Worm (Caenorhabditis elegans) whole organism, young adult: Measurements from ENCODE around the gene mdmh-35.
A peak's percentile ranks its signal among the peaks of the same experiment; 100 is the strongest.

Experiments
- B0019.2 ChIP-seq: fragments of 200-800 bp; sonication (Bioruptor generic); conservative IDR thresholded peaks from 2 replicates; pipeline ENCODE4 v1.3.6; 2022; ENCODE audit warnings: missing genetic modification reagents, missing genetic modification characterization, missing compliant biosample characterization
- B0035.1 ChIP-seq: sonication (generic microtip); optimal IDR thresholded peaks from 2 replicates; lab custom pipeline; 2016; ENCODE audit warnings: missing genetic modification characterization, mild to moderate bottlenecking, missing compliant biosample characterization, missing genotype, missing genetic modification reagents
- B0336.3 ChIP-seq: fragments of 200-800 bp; sonication (Bioruptor generic); IDR thresholded peaks from 2 replicates; pipeline ENCODE4 v1.3.6; 2022; ENCODE audit warnings: missing genetic modification characterization, missing compliant biosample characterization
- C17E4.6 ChIP-seq: fragments of 200-800 bp; sonication (Bioruptor generic); IDR thresholded peaks from 2 replicates; pipeline ENCODE4 v1.3.6; 2022; ENCODE audit warnings: missing genetic modification reagents, missing genetic modification characterization, missing compliant biosample characterization
- F23B12.7 ChIP-seq: sonication (generic microtip); optimal IDR thresholded peaks from 2 replicates; lab custom pipeline; 2017; ENCODE audit warnings: missing genetic modification characterization, mild to moderate bottlenecking, missing compliant biosample characterization, antibody characterized with exemption, moderate library complexity; ENCODE audit not compliant: insufficient read depth
- F39B2.1 ChIP-seq: fragments of 200-800 bp; sonication (Bioruptor generic); IDR thresholded peaks from 2 replicates; pipeline ENCODE4 v1.3.6; 2022; ENCODE audit warnings: missing genetic modification reagents, missing genetic modification characterization, missing compliant biosample characterization
- K11D2.4 ChIP-seq: fragments of 200-800 bp; sonication (Bioruptor generic); IDR thresholded peaks from 2 replicates; pipeline ENCODE4 v1.3.6; 2022; ENCODE audit warnings: missing genetic modification reagents, missing genetic modification characterization, missing compliant biosample characterization
- K12H6.12 ChIP-seq: fragments of 200-800 bp; sonication (Bioruptor generic); optimal IDR thresholded peaks from 2 replicates; lab custom pipeline; 2018; ENCODE audit warnings: mild to moderate bottlenecking, missing genetic modification characterization, missing compliant biosample characterization
- Y79H2A.3 ChIP-seq: fragments of 200-800 bp; sonication (Bioruptor generic); conservative IDR thresholded peaks from 2 replicates; pipeline ENCODE4 v1.3.6; 2022; ENCODE audit warnings: missing genetic modification reagents, missing genetic modification characterization, missing compliant biosample characterization
- Y95B8A.8 ChIP-seq: fragments of 200-800 bp; sonication (Bioruptor generic); IDR thresholded peaks from 2 replicates; pipeline ENCODE4 v1.3.6; 2022; ENCODE audit warnings: missing genetic modification reagents, missing genetic modification characterization, missing compliant biosample characterization
- ZK185.1 ChIP-seq: sonication (generic microtip); optimal IDR thresholded peaks from 2 replicates; lab custom pipeline; 2016; ENCODE audit warnings: mild to moderate bottlenecking, missing genetic modification characterization, missing compliant biosample characterization; ENCODE audit not compliant: poor library complexity, severe bottlenecking
- aptf-3 ChIP-seq: fragments of 200-800 bp; sonication (Bioruptor generic); IDR thresholded peaks from 2 replicates; pipeline ENCODE4 v1.3.6; 2022; ENCODE audit warnings: missing genetic modification characterization, missing compliant biosample characterization
- atf-7 ChIP-seq: sonication (generic microtip); optimal IDR thresholded peaks from 2 replicates; lab custom pipeline; 2017; ENCODE audit warnings: mild to moderate bottlenecking, missing genetic modification characterization, missing compliant biosample characterization
- attf-5 ChIP-seq: fragments of 200-800 bp; sonication (Bioruptor generic); optimal IDR thresholded peaks from 2 replicates; lab custom pipeline; 2018; ENCODE audit warnings: mild to moderate bottlenecking, missing genetic modification characterization, missing compliant biosample characterization
- attf-6 ChIP-seq: fragments of 200-800 bp; sonication (Bioruptor generic); IDR thresholded peaks from 2 replicates; pipeline ENCODE4 v1.3.6; 2022; ENCODE audit warnings: missing genetic modification reagents, missing genetic modification characterization, missing compliant biosample characterization
- bed-1 ChIP-seq: fragments of 200-800 bp; sonication (Bioruptor generic); IDR thresholded peaks from 2 replicates; pipeline ENCODE4 v1.3.6; 2022; ENCODE audit warnings: missing genetic modification reagents, missing genetic modification characterization, missing compliant biosample characterization
- bed-2 ChIP-seq: fragments of 200-800 bp; sonication (Bioruptor generic); IDR thresholded peaks from 2 replicates; pipeline ENCODE4 v1.3.6; 2022; ENCODE audit warnings: missing genetic modification reagents, missing genetic modification characterization, missing compliant biosample characterization
- ceh-100 ChIP-seq: fragments of 200-800 bp; sonication (Bioruptor generic); IDR thresholded peaks from 2 replicates; pipeline ENCODE4 v1.3.6; 2022; ENCODE audit warnings: missing genetic modification reagents, missing genetic modification characterization, missing compliant biosample characterization
- ceh-40 ChIP-seq: fragments of 200-800 bp; sonication (Bioruptor generic); IDR thresholded peaks from 2 replicates; pipeline ENCODE4 v1.3.6; 2022; ENCODE audit warnings: missing genetic modification characterization, missing compliant biosample characterization
- ceh-91 ChIP-seq: fragments of 200-800 bp; sonication (Bioruptor generic); IDR thresholded peaks from 2 replicates; pipeline ENCODE4 v1.3.6; 2022; ENCODE audit warnings: missing genetic modification reagents, missing genetic modification characterization, missing compliant biosample characterization
- chd-7 ChIP-seq: sonication (generic microtip); optimal IDR thresholded peaks from 2 replicates; lab custom pipeline; 2016; ENCODE audit warnings: mild to moderate bottlenecking, missing genetic modification characterization, moderate library complexity, missing compliant biosample characterization
- dpl-1 ChIP-seq: fragments of 150-350 bp; optimal IDR thresholded peaks from 2 replicates; lab custom pipeline; 2014; ENCODE audit warnings: missing biosample characterization, missing genetic modification reagents, missing genetic modification characterization
- efl-1 ChIP-seq: fragments of 150-350 bp; optimal IDR thresholded peaks from 2 replicates; lab custom pipeline; 2014; ENCODE audit warnings: missing biosample characterization, missing genetic modification reagents, missing genetic modification characterization
- egl-44 ChIP-seq: fragments of 200-800 bp; sonication (Bioruptor generic); IDR thresholded peaks from 2 replicates; pipeline ENCODE4 v1.3.6; 2022; ENCODE audit warnings: missing genetic modification reagents, missing genetic modification characterization, missing compliant biosample characterization
- egrh-3 ChIP-seq: fragments of 200-800 bp; sonication (Bioruptor generic); IDR thresholded peaks from 2 replicates; pipeline ENCODE4 v1.3.6; 2022; ENCODE audit warnings: missing genetic modification reagents, missing genetic modification characterization, missing compliant biosample characterization
- fkh-3 ChIP-seq: sonication (generic microtip); optimal IDR thresholded peaks from 2 replicates; lab custom pipeline; 2016; ENCODE audit warnings: mild to moderate bottlenecking, missing genetic modification characterization, missing compliant biosample characterization
- him-1 ChIP-seq: sonication (generic microtip); optimal IDR thresholded peaks from 2 replicates; lab custom pipeline; 2016; ENCODE audit warnings: missing genotype, missing genetic modification reagents, missing genetic modification characterization, missing compliant biosample characterization
- hlh-12 ChIP-seq: sonication (generic microtip); optimal IDR thresholded peaks from 2 replicates; lab custom pipeline; 2016; ENCODE audit warnings: missing genetic modification characterization, missing compliant biosample characterization
- hlh-26 ChIP-seq: fragments of 200-800 bp; sonication (Bioruptor generic); conservative IDR thresholded peaks from 2 replicates; pipeline ENCODE4 v1.3.6; 2022; ENCODE audit warnings: missing genetic modification reagents, missing genetic modification characterization, missing compliant biosample characterization
- hmg-1.2 ChIP-seq: fragments of 200-800 bp; sonication (Bioruptor generic); IDR thresholded peaks from 2 replicates; pipeline ENCODE4 v1.3.6; 2022; ENCODE audit warnings: missing genetic modification reagents, missing genetic modification characterization, missing compliant biosample characterization
- hrde-1 ChIP-seq: sonication (generic microtip); optimal IDR thresholded peaks from 2 replicates; lab custom pipeline; 2016; ENCODE audit warnings: missing genetic modification characterization, mild to moderate bottlenecking, missing compliant biosample characterization, moderate library complexity, missing genotype, missing genetic modification reagents, borderline replicate concordance
- let-526 ChIP-seq: fragments of 200-800 bp; sonication (Bioruptor generic); IDR thresholded peaks from 2 replicates; pipeline ENCODE4 v1.3.6; 2022; ENCODE audit warnings: missing genetic modification reagents, missing genetic modification characterization, missing compliant biosample characterization
- lin-40 ChIP-seq: sonication (generic microtip); optimal IDR thresholded peaks from 2 replicates; lab custom pipeline; 2016; ENCODE audit warnings: missing genetic modification characterization, mild to moderate bottlenecking, missing compliant biosample characterization, missing genotype, missing genetic modification reagents
- lir-1 ChIP-seq: fragments of 200-800 bp; sonication (Bioruptor generic); conservative IDR thresholded peaks from 2 replicates; pipeline ENCODE4 v1.3.6; 2022; ENCODE audit warnings: missing genetic modification reagents, missing genetic modification characterization, missing compliant biosample characterization
- lsl-1 ChIP-seq: fragments of 200-800 bp; sonication (Bioruptor generic); optimal IDR thresholded peaks from 2 replicates; lab custom pipeline; 2018; ENCODE audit warnings: mild to moderate bottlenecking, missing genetic modification characterization, moderate library complexity, missing compliant biosample characterization
- madf-3 ChIP-seq: fragments of 200-800 bp; sonication (Bioruptor generic); IDR thresholded peaks from 2 replicates; pipeline ENCODE4 v1.3.6; 2022; ENCODE audit warnings: missing genetic modification reagents, missing genetic modification characterization, missing compliant biosample characterization
- madf-6 ChIP-seq: fragments of 200-800 bp; sonication (Bioruptor generic); IDR thresholded peaks from 2 replicates; pipeline ENCODE4 v1.3.6; 2022; ENCODE audit warnings: missing genetic modification reagents, missing genetic modification characterization, missing compliant biosample characterization
- mel-28 ChIP-seq: sonication (generic microtip); optimal IDR thresholded peaks from 2 replicates; lab custom pipeline; 2016; ENCODE audit warnings: borderline replicate concordance, mild to moderate bottlenecking, missing genetic modification characterization, missing compliant biosample characterization
- mes-4 ChIP-seq: sonication (generic microtip); optimal IDR thresholded peaks from 2 replicates; lab custom pipeline; 2016; ENCODE audit warnings: missing genotype, missing genetic modification characterization, missing compliant biosample characterization
- pha-4 ChIP-seq: fragments of 150-350 bp; sonication (generic microtip); optimal IDR thresholded peaks from 2 replicates; lab custom pipeline; 2014; ENCODE audit warnings: missing biosample characterization, missing genetic modification reagents, missing genetic modification characterization
- rcor-1 ChIP-seq: fragments of 200-800 bp; sonication (Bioruptor generic); IDR thresholded peaks from 2 replicates; pipeline ENCODE4 v1.3.6; 2022; ENCODE audit warnings: missing genetic modification reagents, missing genetic modification characterization, missing compliant biosample characterization
- repo-1 ChIP-seq: sonication (generic microtip); optimal IDR thresholded peaks from 2 replicates; lab custom pipeline; 2017; ENCODE audit warnings: mild to moderate bottlenecking, missing genetic modification characterization, missing compliant biosample characterization
- snpc-1.1 ChIP-seq: sonication (generic microtip); optimal IDR thresholded peaks from 2 replicates; lab custom pipeline; 2017; ENCODE audit warnings: missing genetic modification characterization, mild to moderate bottlenecking, missing compliant biosample characterization, antibody characterized with exemption, moderate library complexity, missing genotype, missing genetic modification reagents; ENCODE audit not compliant: insufficient read depth
- snpc-1.3 ChIP-seq: sonication (generic microtip); optimal IDR thresholded peaks from 2 replicates; lab custom pipeline; 2017; ENCODE audit warnings: missing genetic modification characterization, mild to moderate bottlenecking, missing compliant biosample characterization, antibody characterized with exemption, moderate library complexity, missing genotype, missing genetic modification reagents; ENCODE audit not compliant: insufficient read depth
- tbp1 ChIP-seq: fragments of 200-800 bp; sonication (Bioruptor generic); optimal IDR thresholded peaks from 2 replicates; lab custom pipeline; 2018; ENCODE audit warnings: mild to moderate bottlenecking, missing genetic modification characterization, missing compliant biosample characterization
- tlf-1 ChIP-seq: fragments of 200-800 bp; sonication (Bioruptor generic); optimal IDR thresholded peaks from 2 replicates; lab custom pipeline; 2018; ENCODE audit warnings: mild to moderate bottlenecking, missing genetic modification characterization, missing compliant biosample characterization
- unc-62 ChIP-seq: fragments of 150-350 bp; optimal IDR thresholded peaks from 2 replicates; lab custom pipeline; 2014; ENCODE audit warnings: missing biosample characterization, missing genetic modification reagents, missing genetic modification characterization
- ztf-22 ChIP-seq: fragments of 200-800 bp; sonication (Bioruptor generic); optimal IDR thresholded peaks from 2 replicates; lab custom pipeline; 2018; ENCODE audit warnings: mild to moderate bottlenecking, missing genetic modification characterization, moderate library complexity, missing compliant biosample characterization
- ztf-26 ChIP-seq: sonication (generic microtip); optimal IDR thresholded peaks from 2 replicates; lab custom pipeline; 2017; ENCODE audit warnings: missing genetic modification characterization, missing compliant biosample characterization

mdmh-35 gene

DNA sequence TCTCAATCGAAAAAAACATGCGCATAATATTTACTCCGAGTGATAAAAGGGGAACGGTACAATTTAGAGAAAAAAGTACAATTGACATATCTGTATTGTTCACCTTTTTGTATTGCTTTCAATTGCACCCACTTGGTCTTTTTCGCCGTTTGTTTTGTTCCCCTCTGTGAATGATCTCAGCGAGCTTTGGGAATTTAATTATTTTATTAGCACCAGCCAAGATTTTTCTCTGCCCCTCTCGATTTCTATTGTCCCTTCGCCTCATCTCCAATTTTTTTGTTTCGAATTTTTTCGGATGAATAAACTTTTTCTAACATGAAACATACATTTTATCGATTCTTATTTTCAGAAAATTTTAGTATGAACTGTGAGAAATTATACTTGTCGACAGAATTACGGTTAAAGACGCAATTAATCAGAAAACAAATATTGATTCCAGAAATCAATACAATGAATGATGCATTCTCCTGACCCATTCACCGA lies 44.7 kb upstream of the mdmh-35 start, which contains the start of gene rev-1 (continued):
- no peak for TF ChIP-seq madf-3 (GFP tag; lab: Robert Waterston, UW)
- no peak for TF ChIP-seq mel-28 (tag; lab: Kevin White, UChicago)
- no peak for TF ChIP-seq aptf-3 (GFP tag; lab: Robert Waterston, UW)
- TF ChIP-seq chd-7 (tag; lab: Kevin White, UChicago) = no peak
- no peak for TF ChIP-seq hrde-1 (tag; lab: Kevin White, UChicago)
- no peak for TF ChIP-seq tlf-1 (GFP tag; lab: Kevin White, UChicago)
- no peak for TF ChIP-seq ztf-26 (tag; lab: Kevin White, UChicago)
- TF ChIP-seq lin-40 (tag; lab: Kevin White, UChicago) = no peak
- TF ChIP-seq F39B2.1 (GFP tag; lab: Robert Waterston, UW) = peak; percentile 84
- no peak for TF ChIP-seq mes-4
- TF ChIP-seq hlh-26 (GFP tag; lab: Robert Waterston, UW) = no peak
- no peak for TF ChIP-seq attf-6 (GFP tag; lab: Robert Waterston, UW)
- no peak for TF ChIP-seq fkh-3 (tag; lab: Kevin White, UChicago)
- no peak for TF ChIP-seq lsl-1 (GFP tag; lab: Kevin White, UChicago)
- TF ChIP-seq egl-44 (GFP tag; lab: Robert Waterston, UW) = no peak
- no peak for TF ChIP-seq him-1
- TF ChIP-seq dpl-1 (GFP tag; lab: Kevin White, UChicago) = no peak
- TF ChIP-seq let-526 (GFP tag; lab: Robert Waterston, UW) = no peak
- TF ChIP-seq snpc-1.3 (tag; lab: Kevin White, UChicago) = no peak
- peak; percentile 37; the same call in 1 of the 2 replicates for TF ChIP-seq madf-6 (GFP tag; lab: Robert Waterston, UW)
- no peak for TF ChIP-seq hmg-1.2 (GFP tag; lab: Robert Waterston, UW)
- no peak for TF ChIP-seq egrh-3
- no peak for TF ChIP-seq tbp1
- TF ChIP-seq lir-1 = no peak
- TF ChIP-seq hlh-12 = no peak
- TF ChIP-seq ceh-91 (GFP tag; lab: Robert Waterston, UW) = no peak
- peak; percentile 45; the same call in 1 of the 2 replicates for TF ChIP-seq rcor-1 (GFP tag; lab: Robert Waterston, UW)
- no peak for TF ChIP-seq repo-1 (tag; lab: Kevin White, UChicago)
- no peak for TF ChIP-seq ceh-40 (GFP tag; lab: Robert Waterston, UW)
- TF ChIP-seq Y79H2A.3 (GFP tag; lab: Robert Waterston, UW) = no peak
- TF ChIP-seq unc-62 = no peak
- TF ChIP-seq ztf-22 (GFP tag; lab: Kevin White, UChicago) = no peak
- TF ChIP-seq pha-4 (tag; lab: Kevin White, UChicago) = no peak
- no peak for TF ChIP-seq ZK185.1 (tag; lab: Kevin White, UChicago)
- no peak for TF ChIP-seq B0019.2 (GFP tag; lab: Robert Waterston, UW)
- no peak for TF ChIP-seq B0035.1 (tag; lab: Kevin White, UChicago)
- TF ChIP-seq C17E4.6 (GFP tag; lab: Robert Waterston, UW) = no peak
- TF ChIP-seq F23B12.7 (tag; lab: Kevin White, UChicago) = no peak
- TF ChIP-seq K11D2.4 (GFP tag; lab: Robert Waterston, UW) = no peak
- peak; percentile 36; the same call in 1 of the 2 replicates for TF ChIP-seq ceh-100 (GFP tag; lab: Robert Waterston, UW)
- peak; percentile 5 for TF ChIP-seq attf-5
- TF ChIP-seq K12H6.12 (tag; lab: Kevin White, UChicago) = no peak
- no peak for TF ChIP-seq bed-1 (GFP tag; lab: Robert Waterston, UW)
- TF ChIP-seq efl-1 = no peak
- TF ChIP-seq B0336.3 = peak; percentile 73
- no peak for TF ChIP-seq bed-2
- peak; percentile 1 for TF ChIP-seq atf-7
- no peak for TF ChIP-seq snpc-1.1
- 0 out of 2 replicates have a peak, but pooled peaks have one; percentile 30 for TF ChIP-seq Y95B8A.8 (GFP tag; lab: Robert Waterston, UW)
